Fruit fly (Drosophila melanogaster) whole organism, embryonic: Measurements from ENCODE around the gene CG14721.

ENCODE experiments used
- Hr78 ChIP-seq, 2 experiments: fragments of 200-800 bp in 1 of 2; fragments of >200 bp in 1 of 2; sonication (Bioruptor generic) in 1 of 2; optimal IDR thresholded peaks; 2 replicates each; lab custom pipeline; 2017 to 2019; ENCODE audit warnings: missing biosample characterization in 2 of 2, missing genetic modification characterization in 2 of 2, mild to moderate bottlenecking in 1 of 2, moderate library complexity in 1 of 2
- dpn ChIP-seq, 2 experiments: fragments of 200-800 bp; sonication (Bioruptor generic); optimal IDR thresholded peaks; 3 replicates each; lab custom pipeline; 2016; ENCODE audit warnings: missing biosample characterization in 2 of 2, missing genetic modification characterization in 2 of 2
- lbe ChIP-seq: fragments of 200-800 bp; sonication (Bioruptor generic); optimal IDR thresholded peaks from 2 replicates; lab custom pipeline; 2016; ENCODE audit warnings: missing biosample characterization, mild to moderate bottlenecking, missing genetic modification characterization
- lola ChIP-seq, 3 experiments: fragments of >200 bp in 2 of 3; fragments of 200-800 bp in 1 of 3; sonication (Bioruptor generic) in 1 of 3; optimal IDR thresholded peaks; 2 replicates each; lab custom pipeline; 2017 to 2019; ENCODE audit warnings: missing biosample characterization in 3 of 3, missing genetic modification characterization in 3 of 3, mild to moderate bottlenecking in 1 of 3, moderate library complexity in 1 of 3

- TF ChIP-seq dpn (GFP tag; optimal IDR thresholded peaks at IDR 0.05; lab: Kevin White, UChicago), result no peak
- no peak for TF ChIP-seq lbe (GFP tag; lab: Kevin White, UChicago)
- TF ChIP-seq lola (GFP tag; optimal IDR thresholded peaks at IDR 0.05; lab: Kevin White, UChicago), result no peak
- no peak for TF ChIP-seq Hr78 (GFP tag; optimal IDR thresholded peaks at IDR 0.05; lab: Kevin White, UChicago)
These were observed 39.0 kb upstream of the CG14721 start, which contains the start of gene CG14717 for dm6 chr3R:11696209-11696608.
